Fruit fly (Drosophila melanogaster): Measurements from ENCODE around the gene tkv.

tkv gene

dm6 chr2L:5278309-5279130 lies 7.3 kb upstream of the tkv start, which contains the start of the genes Nin and Bub1 (continued):
- TF ChIP-seq btn (GFP tag; optimal IDR thresholded peaks at IDR 0.05) (no peak), chm (GFP tag; IDR thresholded peaks at IDR 0.05) (no peak), dysf (GFP tag; IDR thresholded peaks at IDR 0.05) (peak; percentile 53; the same call in 1 of the 3 replicates), bowl (GFP tag; IDR thresholded peaks at IDR 0.05) (no peak), B-H1 (GFP tag; IDR thresholded peaks at IDR 0.05) (no peak), CG17912 (GFP tag; optimal IDR thresholded peaks at IDR 0.05) (no peak), toy (GFP tag; IDR thresholded peaks at IDR 0.05) (no peak), nmo (GFP tag; optimal IDR thresholded peaks at IDR 0.05) (peak; percentile 49), ranshi (GFP tag; IDR thresholded peaks at IDR 0.05) (0 out of 2 replicates have a peak, but pooled peaks have one; percentile 33), HLH54F (GFP tag; optimal IDR thresholded peaks at IDR 0.05) (peak; percentile 43), CG8924 (tag; optimal IDR thresholded peaks at IDR 0.05) (peak; percentile 27), CG15479 (GFP tag; optimal IDR thresholded peaks at IDR 0.05) (no peak), CG11723 (GFP tag; optimal IDR thresholded peaks at IDR 0.05) (no peak), NC2α (GFP tag; optimal IDR thresholded peaks at IDR 0.05) (no peak), tio (GFP tag; optimal IDR thresholded peaks at IDR 0.05) (no peak), dm (GFP tag; optimal IDR thresholded peaks at IDR 0.05) (peak; percentile 21), CG14860 (GFP tag; IDR thresholded peaks at IDR 0.05; ENCODE audit: partially characterized antibody) (peak; percentile 77), wor (GFP tag; IDR thresholded peaks at IDR 0.05) (no peak), Med (GFP tag) (peak; percentile 93), CG5953 (GFP tag; IDR thresholded peaks at IDR 0.05) (no peak), CG18764 (GFP tag; optimal IDR thresholded peaks at IDR 0.05) (no peak), zen2 (GFP tag; IDR thresholded peaks at IDR 0.05; ENCODE audit: partially characterized antibody) (peak; percentile 51; the same call in 2 of the 3 replicates), knrl (GFP tag; IDR thresholded peaks at IDR 0.05; ENCODE audit: partially characterized antibody) (peak; percentile 90), sim (GFP tag; IDR thresholded peaks at IDR 0.05) (no peak), CG1603 (tag; optimal IDR thresholded peaks at IDR 0.05) (peak; percentile 50), CG14667 (GFP tag; IDR thresholded peaks at IDR 0.05) (peak; percentile 14; the same call in 1 of the 2 replicates), CG8359 (GFP tag; optimal IDR thresholded peaks at IDR 0.05; ENCODE audit: borderline replicate concordance) (no peak), rib (GFP tag; IDR thresholded peaks at IDR 0.05) (no peak), CG13296 (GFP tag; optimal IDR thresholded peaks at IDR 0.05) (no peak), CG17385 (GFP tag; optimal IDR thresholded peaks at IDR 0.05) (no peak), CG2120 (GFP tag; optimal IDR thresholded peaks at IDR 0.05) (peak; percentile 48), CG17829 (tag; optimal IDR thresholded peaks at IDR 0.05) (peak; percentile 34), CG18619 (GFP tag; optimal IDR thresholded peaks at IDR 0.05) (peak; percentile 40), hb (GFP tag; IDR thresholded peaks at IDR 0.05; ENCODE audit: partially characterized antibody) (peak; percentile 84), Oaz (GFP tag; IDR thresholded peaks at IDR 0.05) (no peak), Doc3 (GFP tag; IDR thresholded peaks at IDR 0.05; ENCODE audit: partially characterized antibody) (peak; percentile 65), ap (GFP tag; IDR thresholded peaks at IDR 0.05) (0 out of 2 replicates have a peak, but pooled peaks have one; percentile 17), GATAe (GFP tag; conservative IDR thresholded peaks at IDR 0.05) (no peak), ERR (GFP tag; optimal IDR thresholded peaks at IDR 0.05) (no peak), CG10959 (GFP tag; IDR thresholded peaks at IDR 0.05) (no peak), CG30403 (GFP tag; optimal IDR thresholded peaks at IDR 0.05) (peak; percentile 62), sob (GFP tag; IDR thresholded peaks at IDR 0.05) (peak; percentile 70; the same call in 1 of the 2 replicates), ato (GFP tag; IDR thresholded peaks at IDR 0.05; ENCODE audit: partially characterized antibody) (peak; percentile 84), vvl (GFP tag; IDR thresholded peaks at IDR 0.05) (peak; percentile 69), Hsf (GFP tag; optimal IDR thresholded peaks at IDR 0.05) (peak; percentile 18), CoRest (tag; optimal IDR thresholded peaks at IDR 0.05) (peak; percentile 56), sr (GFP tag; IDR thresholded peaks at IDR 0.05) (peak; percentile 73; the same call in 2 of the 3 replicates), zfh2 (GFP tag; optimal IDR thresholded peaks at IDR 0.05) (peak; percentile 27), Xbp1 (GFP tag; optimal IDR thresholded peaks at IDR 0.05) (peak; percentile 52)
